Fruit fly (Drosophila melanogaster): ENCODE data around the gene CG42637.
A peak's percentile ranks its signal among the peaks of the same experiment; 100 is the strongest.

Gene CG42637

DNA sequence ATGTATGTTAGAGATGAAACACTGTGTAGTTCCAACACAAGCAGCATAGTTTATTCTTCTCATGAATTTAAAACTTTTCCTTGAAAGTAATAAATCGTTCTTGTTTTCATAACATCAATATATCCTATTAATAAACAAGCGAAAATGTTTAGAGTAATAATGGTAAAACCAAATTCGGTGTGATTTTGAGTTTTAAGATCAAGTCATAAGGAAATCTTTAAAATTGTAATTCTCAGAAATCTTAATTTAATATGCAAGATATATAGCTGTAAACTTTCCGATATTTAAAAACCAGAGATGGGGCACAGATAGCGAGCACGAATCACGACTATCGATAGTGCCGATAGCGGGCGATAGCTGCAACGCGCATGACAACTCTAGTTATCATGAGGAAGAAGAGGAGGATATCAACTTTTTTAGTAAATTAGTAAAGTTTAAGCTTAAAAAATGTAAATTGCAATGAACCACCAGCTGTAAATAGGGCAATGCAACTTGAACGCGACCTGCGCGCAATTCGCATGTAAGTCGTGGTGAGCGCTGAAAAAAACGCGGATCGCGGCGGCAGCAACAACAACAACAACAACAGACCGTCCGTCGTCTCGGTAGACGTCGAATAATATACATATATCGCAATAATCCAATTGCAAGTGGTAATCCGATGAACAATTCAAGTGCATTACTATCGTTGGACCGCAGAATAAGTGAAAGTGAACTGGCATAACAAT is 24.6 kb upstream of the CG42637 start, which contains the start of the genes Fibp and Deaf1 (continued):
- peak; percentile 82 for TF ChIP-seq MESR4 (GFP tag; optimal IDR thresholded peaks at IDR 0.05)
- TF ChIP-seq usp (GFP tag; optimal IDR thresholded peaks at IDR 0.05): no peak
- peak; percentile 75 for TF ChIP-seq CG9215 (GFP tag; IDR thresholded peaks at IDR 0.05)
- peak; percentile 93; the same call in 2 of the 4 replicates for TF ChIP-seq Gug (GFP tag; IDR thresholded peaks at IDR 0.05)
- peak; percentile 98 for TF ChIP-seq bbx (GFP tag; IDR thresholded peaks at IDR 0.05; ENCODE audit: partially characterized antibody)
- TF ChIP-seq nerfin-2 (GFP tag; IDR thresholded peaks at IDR 0.05; ENCODE audit: partially characterized antibody): peak; percentile 95
- TF ChIP-seq CG4360 (GFP tag; IDR thresholded peaks at IDR 0.05): peak; percentile 96
- TF ChIP-seq HLH4C (GFP tag; IDR thresholded peaks at IDR 0.05; ENCODE audit: partially characterized antibody): peak; percentile 96
- peak; percentile 74 for TF ChIP-seq CG12104 (GFP tag; optimal IDR thresholded peaks at IDR 0.05)
- TF ChIP-seq CG18011 (GFP tag; optimal IDR thresholded peaks at IDR 0.05): peak; percentile 48
- TF ChIP-seq Chrac-16 (GFP tag; optimal IDR thresholded peaks at IDR 0.05): peak; percentile 84
- no peak for TF ChIP-seq dmrt99B (tag; optimal IDR thresholded peaks at IDR 0.05)
- peak; percentile 62 for TF ChIP-seq grn (GFP tag; optimal IDR thresholded peaks at IDR 0.05)
- peak; percentile 91 for TF ChIP-seq CG4617 (GFP tag; optimal IDR thresholded peaks at IDR 0.05; ENCODE audit: borderline replicate concordance)
- TF ChIP-seq schlank (tag; optimal IDR thresholded peaks at IDR 0.05): no peak
- peak; percentile 21 for TF ChIP-seq Neu2 (GFP tag; optimal IDR thresholded peaks at IDR 0.05; ENCODE audit: borderline replicate concordance)
- peak; percentile 80 for TF ChIP-seq NFAT (GFP tag; IDR thresholded peaks at IDR 0.05)
- peak; percentile 45 for TF ChIP-seq gcm (GFP tag; optimal IDR thresholded peaks at IDR 0.05)
- peak; percentile 46 for TF ChIP-seq CG1792 (GFP tag; optimal IDR thresholded peaks at IDR 0.05)
- peak; percentile 46 for TF ChIP-seq her (GFP tag; optimal IDR thresholded peaks at IDR 0.05)
- TF ChIP-seq chn (GFP tag; optimal IDR thresholded peaks at IDR 0.05): peak; percentile 87
- TF ChIP-seq Sry-β (GFP tag; optimal IDR thresholded peaks at IDR 0.05): peak; percentile 38
- peak; percentile 79 for TF ChIP-seq dmrt11E (tag; optimal IDR thresholded peaks at IDR 0.05)
- TF ChIP-seq sug (tag; optimal IDR thresholded peaks at IDR 0.05): peak; percentile 85
- peak; percentile 82 for TF ChIP-seq Rfx (GFP tag; IDR thresholded peaks at IDR 0.05)
- peak; percentile 73 to 82 for TF ChIP-seq Hr51 (GFP tag; optimal IDR thresholded peaks at IDR 0.05)
- TF ChIP-seq HLH54F (GFP tag; optimal IDR thresholded peaks at IDR 0.05): peak; percentile 88
- TF ChIP-seq unc-4 (GFP tag; IDR thresholded peaks at IDR 0.05; ENCODE audit: partially characterized antibody): peak; percentile 92
- TF ChIP-seq ara (GFP tag; IDR thresholded peaks at IDR 0.05): no peak
- TF ChIP-seq dimm (GFP tag; IDR thresholded peaks at IDR 0.05): no peak
- TF ChIP-seq salm (tag; optimal IDR thresholded peaks at IDR 0.05): no peak
- no peak for TF ChIP-seq Doc2 (GFP tag; IDR thresholded peaks at IDR 0.05)
- peak; percentile 55 for TF ChIP-seq Mad (GFP tag; optimal IDR thresholded peaks at IDR 0.05)
- TF ChIP-seq lab (GFP tag; optimal IDR thresholded peaks at IDR 0.05): peak; percentile 64
- peak; percentile 98 for TF ChIP-seq Ets65A (GFP tag)
- TF ChIP-seq CG31388 (GFP tag; optimal IDR thresholded peaks at IDR 0.05): peak; percentile 49
- peak; percentile 50 for TF ChIP-seq CG3995 (GFP tag; optimal IDR thresholded peaks at IDR 0.05)
- peak; percentile 16 for TF ChIP-seq CG6683 (GFP tag; optimal IDR thresholded peaks at IDR 0.05)
- TF ChIP-seq CG14441 (GFP tag; IDR thresholded peaks at IDR 0.05): peak; percentile 57; the same call in 1 of the 2 replicates
- no peak for TF ChIP-seq CkIIα-i1 (GFP tag; IDR thresholded peaks at IDR 0.05)
- TF ChIP-seq TFAM (GFP tag; optimal IDR thresholded peaks at IDR 0.05): no peak
- TF ChIP-seq zfh1 (GFP tag; IDR thresholded peaks at IDR 0.05): peak; percentile 53; the same call in 2 of the 3 replicates
- peak; percentile 7 for TF ChIP-seq CG15073 (GFP tag; optimal IDR thresholded peaks at IDR 0.05)
- TF ChIP-seq az2 (GFP tag; optimal IDR thresholded peaks at IDR 0.05): peak; percentile 77
- peak; percentile 48 for TF ChIP-seq stwl (tag; optimal IDR thresholded peaks at IDR 0.05)
- no peak for TF ChIP-seq sr (GFP tag; IDR thresholded peaks at IDR 0.05)
- peak; percentile 80 for TF ChIP-seq CG13624 (GFP tag; optimal IDR thresholded peaks at IDR 0.05)
- TF ChIP-seq D (optimal IDR thresholded peaks at IDR 0.05): no peak
- TF ChIP-seq D (GFP tag; optimal IDR thresholded peaks at IDR 0.05): peak; percentile 50
- peak; percentile 51 for TF ChIP-seq CG9797 (GFP tag; optimal IDR thresholded peaks at IDR 0.05)
